Worm (Caenorhabditis elegans): ENCODE results near the gene ule-3.

DNA sequence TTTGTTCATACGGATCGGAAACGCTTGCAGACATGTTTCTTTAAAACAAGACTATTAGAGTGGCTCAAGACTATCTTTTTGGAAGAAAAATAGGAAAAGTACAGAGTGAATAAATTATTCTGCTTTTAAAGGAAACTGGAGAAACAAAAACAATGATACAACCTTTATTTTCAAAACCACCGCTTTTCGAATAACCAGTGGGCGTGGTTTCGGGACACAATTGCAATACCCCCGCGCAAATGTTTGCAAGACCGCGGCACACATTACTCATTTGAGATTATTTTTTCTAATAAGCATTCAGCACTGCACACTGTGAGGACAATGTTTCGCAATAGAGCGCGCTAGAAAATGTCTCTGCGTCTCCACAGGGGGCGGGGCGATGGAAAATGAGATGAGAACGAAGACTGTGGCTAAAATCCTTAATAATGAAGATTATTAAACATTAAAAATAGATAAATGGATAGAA is 14.3 kb downstream of the ule-3 start, which contains the start of gene plrg-1:
- TF ChIP-seq sea-1 (GFP tag; conservative IDR thresholded peaks at IDR 0.05) (peak; percentile 89), ceh-36 (tag; optimal IDR thresholded peaks at IDR 0.05) (peak; percentile 88), tra-4 (tag; optimal IDR thresholded peaks at IDR 0.05) (peak; percentile 32), ama-1 (optimal IDR thresholded peaks at IDR 0.05) (no peak), flt-1 (GFP tag; IDR thresholded peaks at IDR 0.05) (peak; percentile 77), tbx-37 (GFP tag; conservative IDR thresholded peaks at IDR 0.05) (peak; percentile 88), hmbx-1 (tag; optimal IDR thresholded peaks at IDR 0.05) (peak; percentile 41), tbx-11 (GFP tag; IDR thresholded peaks at IDR 0.05) (peak; percentile 80), aly-1 (tag; optimal IDR thresholded peaks at IDR 0.05) (peak; percentile 72), scrt-1 (GFP tag; IDR thresholded peaks at IDR 0.05) (peak; percentile 89)
